Worm (Caenorhabditis elegans) whole organism, L4 larva: ENCODE data around the gene C33D9.10.

ENCODE experiments used
- duxl-1 ChIP-seq: sonication (generic microtip); optimal IDR thresholded peaks from 2 replicates; lab custom pipeline; 2016; ENCODE audit warnings: mild to moderate bottlenecking, missing genetic modification characterization, moderate library complexity, missing compliant biosample characterization; ENCODE audit not compliant: poor library complexity
- mdt-29 ChIP-seq: fragments of 200-800 bp; sonication (Bioruptor generic); IDR thresholded peaks from 2 replicates; pipeline ENCODE4 v1.3.6; 2022; ENCODE audit warnings: missing genetic modification reagents, missing genetic modification characterization, missing compliant biosample characterization
- spr-3 ChIP-seq: fragments of 200-800 bp; sonication (Bioruptor generic); optimal IDR thresholded peaks from 2 replicates; lab custom pipeline; 2018; ENCODE audit warnings: mild to moderate bottlenecking, missing genetic modification characterization, missing compliant biosample characterization

ce11 chrIV:8793223-8793622, 5.3 kb upstream of the C33D9.10 start:
- TF ChIP-seq duxl-1 (tag; lab: Kevin White, UChicago) = no peak
- no peak for TF ChIP-seq spr-3
- TF ChIP-seq mdt-29 (GFP tag; lab: Robert Waterston, UW) = no peak
